Worm (Caenorhabditis elegans): Measurements from ENCODE around the gene F16B12.6.

The F16B12.6 gene

DNA sequence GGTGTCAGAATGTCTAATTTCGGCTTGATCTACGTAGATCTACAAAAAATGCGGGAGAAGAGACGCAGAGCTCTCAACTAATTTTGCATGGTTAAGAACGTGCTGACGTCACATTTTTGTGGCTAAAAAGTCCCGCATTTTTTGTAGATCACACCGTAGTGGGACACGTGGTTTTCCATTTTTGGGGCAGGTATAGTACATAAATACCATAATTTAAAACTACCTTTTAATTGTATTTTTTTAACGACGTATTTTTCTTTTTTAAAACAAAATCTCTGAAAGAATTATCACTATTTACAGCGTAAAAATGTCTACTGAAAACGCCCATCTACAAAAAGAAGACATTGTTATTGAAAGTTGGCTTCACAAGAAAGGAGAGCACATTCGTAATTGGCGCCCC lies 45.3 kb downstream of the F16B12.6 start, which contains the start of gene akt-2:
Gene akt-2 (plus strand): TSS at position 301 of the 400 bp plus-strand sequence.
- no peak for TF ChIP-seq gmeb-1 (tag; optimal IDR thresholded peaks at IDR 0.05)
- TF ChIP-seq snpc-4 (tag; optimal IDR thresholded peaks at IDR 0.05) = no peak
- TF ChIP-seq ztf-4 (tag; optimal IDR thresholded peaks at IDR 0.05) = no peak
- no peak for TF ChIP-seq nhr-10 (tag; optimal IDR thresholded peaks at IDR 0.05)
- no peak for TF ChIP-seq unc-55 (GFP tag; optimal IDR thresholded peaks at IDR 0.05)
- TF ChIP-seq mab-5 (tag; optimal IDR thresholded peaks at IDR 0.05) = no peak

DNA sequence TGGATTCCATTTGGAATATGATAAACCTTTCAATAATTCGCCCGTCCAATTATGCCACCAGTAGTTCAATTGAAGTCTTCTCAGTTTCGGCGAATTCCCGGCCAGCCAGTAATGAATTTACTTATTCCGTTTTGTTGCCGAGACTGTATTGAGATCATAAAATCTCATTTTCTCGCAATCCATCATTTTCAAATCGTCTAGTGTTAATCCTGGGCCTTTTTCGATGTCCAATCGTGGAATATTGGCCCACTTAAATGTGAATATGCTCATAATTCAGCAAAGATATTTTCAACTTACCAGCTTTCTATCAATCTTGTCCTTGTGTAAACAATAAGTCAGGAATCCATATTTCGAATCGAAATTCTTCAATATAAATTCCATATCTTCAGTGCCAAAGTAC lies 50.5 kb downstream of the F16B12.6 start:
- TF ChIP-seq C34F6.9 (tag; optimal IDR thresholded peaks at IDR 0.05) (no peak), Y55F3AM.14 (GFP tag; optimal IDR thresholded peaks at IDR 0.05) (no peak), unc-39 (tag; optimal IDR thresholded peaks at IDR 0.05) (no peak), mab-5 (tag; optimal IDR thresholded peaks at IDR 0.05) (no peak), ztf-1 (GFP tag; conservative IDR thresholded peaks at IDR 0.05) (no peak), ztf-11 (tag; optimal IDR thresholded peaks at IDR 0.05) (no peak), lsy-2 (tag; optimal IDR thresholded peaks at IDR 0.05) (no peak), fos-1 (tag; optimal IDR thresholded peaks at IDR 0.05) (no peak), mbf-1 (tag; optimal IDR thresholded peaks at IDR 0.05) (no peak)

ce11 chrX:14156913-14157312 lies 54.8 kb downstream of the F16B12.6 start, which contains the start of gene ceh-90:
TSS of gene ceh-90 (minus strand) at chrX:14157013.
- TF ChIP-seq unc-62 (GFP tag; optimal IDR thresholded peaks at IDR 0.05) (no peak), snpc-4 (tag; optimal IDR thresholded peaks at IDR 0.05) (no peak), nhr-77 (tag; optimal IDR thresholded peaks at IDR 0.05) (no peak), alr-1 (tag; optimal IDR thresholded peaks at IDR 0.05) (no peak), sma-3 (GFP tag; optimal IDR thresholded peaks at IDR 0.05) (no peak), ama-1 (optimal IDR thresholded peaks at IDR 0.05) (no peak), nhr-11 (tag; optimal IDR thresholded peaks at IDR 0.05) (no peak), dmd-4 (tag; optimal IDR thresholded peaks at IDR 0.05) (no peak), zag-1 (tag; optimal IDR thresholded peaks at IDR 0.05) (no peak), ceh-16 (tag; optimal IDR thresholded peaks at IDR 0.05) (no peak), unc-55 (GFP tag; optimal IDR thresholded peaks at IDR 0.05) (no peak), aly-2 (tag; optimal IDR thresholded peaks at IDR 0.05) (no peak), fos-1 (tag; optimal IDR thresholded peaks at IDR 0.05) (no peak), nhr-237 (tag; optimal IDR thresholded peaks at IDR 0.05) (no peak)

All from whole organism, L2 larva.